Fruit fly (Drosophila melanogaster) whole organism, prepupa: Measurements from ENCODE around the gene CG18808.

Experiments used
- CG6808 ChIP-seq: fragments of 200-800 bp; sonication (Bioruptor generic); optimal IDR thresholded peaks from 3 replicates; lab custom pipeline; 2017; ENCODE audit warnings: missing biosample characterization, missing genetic modification characterization, mild to moderate bottlenecking, moderate library complexity, missing genetic modification reagents
- CG8319 ChIP-seq: fragments of 200-800 bp; sonication (Bioruptor generic); optimal IDR thresholded peaks from 3 replicates; lab custom pipeline; 2016; ENCODE audit warnings: missing biosample characterization, missing genetic modification characterization
- Hr39 ChIP-seq: fragments of 200-800 bp; sonication (Bioruptor generic); optimal IDR thresholded peaks from 2 replicates; lab custom pipeline; 2016; ENCODE audit warnings: missing biosample characterization, missing genetic modification characterization
- Smox ChIP-seq: fragments of 200-800 bp; sonication (Bioruptor generic); optimal IDR thresholded peaks from 3 replicates; lab custom pipeline; 2016; ENCODE audit warnings: missing biosample characterization, missing genetic modification characterization
- Sox102F ChIP-seq: fragments of 200-800 bp; sonication (Bioruptor generic); optimal IDR thresholded peaks from 2 replicates; lab custom pipeline; 2016; ENCODE audit warnings: missing biosample characterization, mild to moderate bottlenecking, missing genetic modification characterization
- dsx ChIP-seq: fragments of 200-800 bp; optimal IDR thresholded peaks from 3 replicates; lab custom pipeline; 2019; ENCODE audit warnings: missing biosample characterization, mild to moderate bottlenecking, missing genetic modification characterization, moderate library complexity; ENCODE audit not compliant: poor library complexity, severe bottlenecking
- topi ChIP-seq: fragments of 200-800 bp; sonication (Bioruptor generic); optimal IDR thresholded peaks from 3 replicates; lab custom pipeline; 2016; ENCODE audit warnings: missing biosample characterization, missing genetic modification characterization
- vri ChIP-seq: fragments of 200-800 bp; sonication (Bioruptor generic); optimal IDR thresholded peaks from 3 replicates; lab custom pipeline; 2016; ENCODE audit warnings: missing biosample characterization, mild to moderate bottlenecking, missing genetic modification characterization

DNA sequence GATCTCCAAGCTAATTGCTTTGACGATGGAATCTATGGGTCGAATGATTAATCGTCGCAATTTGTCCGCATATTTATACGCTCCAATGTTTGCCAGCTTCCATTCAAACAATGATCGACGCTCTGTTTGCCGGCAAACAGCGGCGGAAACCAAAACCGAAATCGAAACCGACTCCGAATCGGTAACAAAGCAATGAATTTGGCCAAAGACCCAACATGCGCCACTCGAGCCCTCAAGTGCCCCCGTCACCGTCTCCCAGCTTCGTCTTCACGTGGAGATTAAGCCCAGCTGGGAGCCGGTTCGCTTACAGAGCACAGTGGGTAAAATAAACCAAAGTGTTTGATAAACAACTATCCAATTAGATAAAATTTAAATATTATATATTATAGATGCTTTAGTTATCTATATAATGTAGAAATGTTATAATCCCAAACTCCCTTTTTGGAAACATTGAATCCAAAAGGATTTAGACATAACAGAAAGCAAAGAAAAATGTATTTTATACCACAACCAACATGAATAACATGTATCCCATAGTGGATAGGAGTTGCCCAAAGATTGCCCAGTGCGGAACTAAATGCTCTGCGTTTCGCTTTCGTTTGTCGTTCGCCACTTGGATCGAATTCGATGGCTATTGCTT, 45.3 kb upstream of the CG18808 start, which contains the start of gene CG32237:
- no peak for TF ChIP-seq Sox102F
- TF ChIP-seq vri (GFP tag; lab: Kevin White, UChicago): no peak
- TF ChIP-seq dsx (GFP tag; lab: Kevin White, UChicago): no peak
- TF ChIP-seq Smox (GFP tag; lab: Kevin White, UChicago): no peak
- TF ChIP-seq topi (GFP tag; lab: Kevin White, UChicago): no peak
- no peak for TF ChIP-seq CG8319 (GFP tag; lab: Kevin White, UChicago)
- no peak for TF ChIP-seq CG6808 (GFP tag; lab: Kevin White, UChicago)
- TF ChIP-seq Hr39 (GFP tag; lab: Kevin White, UChicago): no peak
